Fruit fly (Drosophila melanogaster): ENCODE data around the gene kud.

DNA sequence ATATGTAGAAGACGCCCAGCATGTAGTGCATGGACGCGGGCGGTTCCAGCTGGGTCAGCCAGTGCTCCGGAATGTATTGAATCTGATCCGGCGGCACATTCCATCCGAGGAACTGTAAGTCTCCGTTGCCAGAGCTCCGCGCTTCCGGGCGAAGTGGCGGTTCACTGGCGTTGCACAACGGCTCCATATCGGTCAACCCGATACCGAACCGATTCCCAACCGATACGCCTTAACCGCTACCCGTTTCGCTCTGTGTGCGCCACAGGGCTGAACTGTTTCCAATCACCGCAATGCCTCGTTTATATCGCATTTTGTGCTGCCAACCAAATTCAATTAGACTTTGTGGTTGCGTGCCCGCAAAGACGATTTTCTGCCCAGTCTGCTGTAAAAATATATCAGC, 17.5 kb upstream of the kud start, which contains the start of gene Rh4:
- TF ChIP-seq CG10348 (GFP tag; IDR thresholded peaks at IDR 0.05) (no peak), CG17806 (tag; optimal IDR thresholded peaks at IDR 0.05) (no peak), EcR (GFP tag; optimal IDR thresholded peaks at IDR 0.05) (no peak), CG32121 (GFP tag; IDR thresholded peaks at IDR 0.05) (no peak), CG8159 (tag; optimal IDR thresholded peaks at IDR 0.05) (no peak), Pif1B (GFP tag; optimal IDR thresholded peaks at IDR 0.05) (no peak)

Data from whole organism, pupa.